Worm (Caenorhabditis elegans) whole organism, L2 larva: Measurements from ENCODE around the gene rab-14.

Experiments
- C34F6.9 ChIP-seq: fragments of 150-350 bp; optimal IDR thresholded peaks from 2 replicates; lab custom pipeline; 2014; ENCODE audit warnings: missing biosample characterization, missing genetic modification characterization
- F13H6.1 ChIP-seq: sonication (generic microtip); optimal IDR thresholded peaks from 2 replicates; lab custom pipeline; 2016; ENCODE audit warnings: missing genetic modification characterization, missing compliant biosample characterization
- R02D3.7 ChIP-seq: fragments of 150-350 bp; optimal IDR thresholded peaks from 2 replicates; lab custom pipeline; 2014; ENCODE audit warnings: missing biosample characterization, missing genetic modification characterization
- alr-1 ChIP-seq: fragments of 150-350 bp; optimal IDR thresholded peaks from 2 replicates; lab custom pipeline; 2014; ENCODE audit warnings: missing biosample characterization, missing genetic modification characterization
- aly-2 ChIP-seq: fragments of 150-350 bp; optimal IDR thresholded peaks from 2 replicates; lab custom pipeline; 2014; ENCODE audit warnings: missing biosample characterization, missing genetic modification characterization
- ama-1 ChIP-seq: fragments of 150-350 bp; optimal IDR thresholded peaks from 2 replicates; lab custom pipeline; 2018; ENCODE audit warnings: inconsistent platforms
- ceh-16 ChIP-seq: fragments of 150-350 bp; optimal IDR thresholded peaks from 2 replicates; lab custom pipeline; 2014; ENCODE audit warnings: missing biosample characterization, missing genetic modification characterization
- crh-2 ChIP-seq: sonication (generic microtip); optimal IDR thresholded peaks from 2 replicates; lab custom pipeline; 2017; ENCODE audit warnings: missing biosample characterization, missing genetic modification characterization
- lin-11 ChIP-seq: fragments of 150-350 bp; sonication (generic microtip); optimal IDR thresholded peaks from 2 replicates; lab custom pipeline; 2014; ENCODE audit warnings: missing biosample characterization, missing genetic modification characterization, inconsistent platforms, mixed read lengths
- lin-13 ChIP-seq: fragments of 150-350 bp; optimal IDR thresholded peaks from 2 replicates; lab custom pipeline; 2014; ENCODE audit warnings: missing biosample characterization, missing genetic modification reagents, missing genetic modification characterization
- lsy-2 ChIP-seq, 2 experiments: fragments of 150-350 bp in 1 of 2; sonication (generic microtip) in 1 of 2; optimal IDR thresholded peaks; 2 replicates each; lab custom pipeline; 2014 to 2017; ENCODE audit warnings: missing biosample characterization in 2 of 2, missing genetic modification characterization in 2 of 2
- mab-5 ChIP-seq: fragments of 150-350 bp; optimal IDR thresholded peaks from 2 replicates; lab custom pipeline; 2014; ENCODE audit warnings: missing biosample characterization, missing genetic modification characterization
- mdl-1 ChIP-seq, 2 experiments: fragments of 150-350 bp in 1 of 2; sonication (generic microtip) in 1 of 2; optimal IDR thresholded peaks; 2 replicates each; lab custom pipeline; 2017; ENCODE audit warnings: missing biosample characterization in 2 of 2, missing genetic modification characterization in 2 of 2
- nhr-10 ChIP-seq: sonication (generic microtip); optimal IDR thresholded peaks from 2 replicates; lab custom pipeline; 2017; ENCODE audit warnings: missing biosample characterization, missing genetic modification characterization
- nhr-12 ChIP-seq: fragments of 150-350 bp; optimal IDR thresholded peaks from 2 replicates; lab custom pipeline; 2014; ENCODE audit warnings: missing biosample characterization, missing genetic modification characterization
- nhr-129 ChIP-seq: fragments of 150-350 bp; optimal IDR thresholded peaks from 2 replicates; lab custom pipeline; 2014; ENCODE audit warnings: missing biosample characterization, missing genetic modification characterization
- nhr-21 ChIP-seq: fragments of 150-350 bp; optimal IDR thresholded peaks from 2 replicates; lab custom pipeline; 2014; ENCODE audit warnings: missing biosample characterization, missing genetic modification characterization
- nhr-25 ChIP-seq: fragments of 150-350 bp; sonication (generic microtip); optimal IDR thresholded peaks from 3 replicates; lab custom pipeline; 2014; ENCODE audit warnings: missing biosample characterization, missing genetic modification characterization
- nhr-6 ChIP-seq: fragments of 150-350 bp; optimal IDR thresholded peaks from 2 replicates; lab custom pipeline; 2014; ENCODE audit warnings: missing biosample characterization, missing genetic modification characterization
- nhr-77 ChIP-seq: fragments of 150-350 bp; optimal IDR thresholded peaks from 2 replicates; lab custom pipeline; 2014; ENCODE audit warnings: missing biosample characterization, missing genetic modification characterization
- skn-1 ChIP-seq: sonication (generic microtip); optimal IDR thresholded peaks from 2 replicates; lab custom pipeline; 2017; ENCODE audit warnings: missing biosample characterization, missing genetic modification characterization
- sma-3 ChIP-seq: sonication (generic microtip); optimal IDR thresholded peaks from 2 replicates; lab custom pipeline; 2016; ENCODE audit warnings: missing genetic modification reagents, missing genetic modification characterization, missing compliant biosample characterization
- sma-9 ChIP-seq, 2 experiments: fragments of 150-350 bp in 1 of 2; sonication (generic microtip) in 1 of 2; optimal IDR thresholded peaks; 2 replicates each; lab custom pipeline; 2014 to 2016; ENCODE audit warnings: missing genetic modification characterization in 2 of 2, mild to moderate bottlenecking in 1 of 2, missing biosample characterization in 1 of 2, missing compliant biosample characterization in 1 of 2, missing genetic modification reagents in 1 of 2, moderate library complexity in 1 of 2
- snpc-4 ChIP-seq: fragments of 150-350 bp; optimal IDR thresholded peaks from 2 replicates; lab custom pipeline; 2014; ENCODE audit warnings: missing biosample characterization, missing genetic modification characterization
- unc-39 ChIP-seq: fragments of 150-350 bp; optimal IDR thresholded peaks from 2 replicates; lab custom pipeline; 2014; ENCODE audit warnings: missing biosample characterization, missing genetic modification characterization
- unc-55 ChIP-seq: fragments of 150-350 bp; sonication (generic microtip); optimal IDR thresholded peaks from 3 replicates; lab custom pipeline; 2014; ENCODE audit warnings: missing biosample characterization, missing genetic modification reagents, missing genetic modification characterization
- unc-62 ChIP-seq: fragments of 150-350 bp; optimal IDR thresholded peaks from 2 replicates; lab custom pipeline; 2014; ENCODE audit warnings: missing biosample characterization, missing genetic modification reagents, missing genetic modification characterization
- ztf-1 ChIP-seq: fragments of 200-800 bp; sonication (Bioruptor generic); conservative IDR thresholded peaks from 2 replicates; pipeline ENCODE4 v1.3.6; 2022; ENCODE audit warnings: missing genetic modification characterization, missing compliant biosample characterization
- ztf-4 ChIP-seq: fragments of 150-350 bp; optimal IDR thresholded peaks from 2 replicates; lab custom pipeline; 2014; ENCODE audit warnings: missing biosample characterization, missing genetic modification characterization

Gene rab-14

DNA sequence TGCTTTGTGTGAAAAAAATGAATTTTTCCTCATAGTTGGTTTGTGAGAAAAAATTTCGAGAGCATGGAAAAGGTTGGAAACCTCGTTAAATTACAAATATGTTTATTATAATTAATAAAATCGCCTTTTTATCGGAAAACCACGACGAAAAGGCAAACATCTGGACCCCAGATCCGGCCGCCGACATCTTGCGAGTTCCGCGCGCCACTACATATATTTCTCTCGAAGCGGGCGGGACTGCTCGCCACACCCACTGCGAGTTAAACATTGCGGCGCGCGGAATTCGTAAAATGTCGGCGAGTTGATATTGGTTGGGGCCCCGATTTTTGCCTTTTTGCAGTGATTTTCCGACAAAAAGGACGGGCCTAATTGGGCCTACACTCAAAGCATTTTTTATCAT lies 47.0 kb downstream of the rab-14 start:
- TF ChIP-seq nhr-25 (tag; lab: Kevin White, UChicago) = no peak
- no peak for TF ChIP-seq nhr-10
- TF ChIP-seq alr-1 (tag; lab: Kevin White, UChicago) = no peak
- TF ChIP-seq snpc-4 (tag; lab: Kevin White, UChicago) = peak; percentile 70

- no peak for TF ChIP-seq mdl-1 (tag; optimal IDR thresholded peaks at IDR 0.05; lab: Kevin White, UChicago)
- no peak for TF ChIP-seq ama-1 (lab: Kevin White, UChicago)
- no peak for TF ChIP-seq nhr-25 (tag; lab: Kevin White, UChicago)
- no peak for TF ChIP-seq C34F6.9
- no peak for TF ChIP-seq nhr-12 (tag; lab: Kevin White, UChicago)
- TF ChIP-seq ztf-1 (GFP tag; lab: Robert Waterston, UW) = no peak
- no peak for TF ChIP-seq skn-1 (tag; lab: Kevin White, UChicago)
- no peak for TF ChIP-seq unc-39 (tag; lab: Kevin White, UChicago)
- no peak for TF ChIP-seq sma-3 (GFP tag; lab: Kevin White, UChicago)
- no peak for TF ChIP-seq sma-9 (GFP tag; optimal IDR thresholded peaks at IDR 0.05; lab: Kevin White, UChicago)
- TF ChIP-seq sma-9 (tag; optimal IDR thresholded peaks at IDR 0.05; lab: Kevin White, UChicago) = no peak
- TF ChIP-seq, all 48 proteins: peak for 0
Observed at ce11 chrX:15557849-15558248, 48.6 kb downstream of the rab-14 start, which contains the start of gene lron-3. lron-3 (minus strand) TSS chrX:15557949.

DNA sequence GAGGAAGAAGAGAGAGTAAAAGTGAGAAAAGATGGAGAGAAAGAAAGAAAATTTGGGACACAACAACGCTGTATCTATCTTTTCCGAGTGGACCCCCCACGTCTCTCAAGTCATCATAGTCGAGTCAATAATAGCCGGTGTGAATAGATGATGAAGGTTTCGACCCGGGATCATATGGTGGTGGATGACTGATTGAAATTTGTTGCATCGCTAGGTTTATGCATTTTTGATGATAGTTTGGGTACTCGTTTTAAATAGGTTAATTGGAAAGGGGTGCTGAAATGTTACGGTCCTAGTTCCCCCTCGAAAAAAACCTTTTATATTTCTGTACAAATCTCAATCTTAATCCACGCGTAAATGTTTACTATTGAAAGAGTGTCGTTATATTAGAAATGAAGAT lies 50.9 kb downstream of the rab-14 start:
- TF ChIP-seq nhr-129 (tag; lab: Kevin White, UChicago) (peak; percentile 1), ceh-16 (no peak), unc-55 (peak; percentile 27), nhr-6 (tag; lab: Kevin White, UChicago) (no peak)

ce11 chrX:15554910-15555309 lies 51.5 kb downstream of the rab-14 start:
- TF ChIP-seq C34F6.9 (no peak), R02D3.7 (tag; lab: Kevin White, UChicago) (no peak), nhr-6 (tag; lab: Kevin White, UChicago) (no peak), unc-62 (GFP tag; lab: Kevin White, UChicago) (no peak), ztf-4 (no peak), nhr-77 (tag; lab: Kevin White, UChicago) (no peak), sma-9 (GFP tag; optimal IDR thresholded peaks at IDR 0.05; lab: Kevin White, UChicago) (peak; percentile 19), sma-9 (tag; optimal IDR thresholded peaks at IDR 0.05; lab: Kevin White, UChicago) (no peak), mab-5 (tag; lab: Kevin White, UChicago) (peak; percentile 15), aly-2 (tag; lab: Kevin White, UChicago) (no peak), nhr-12 (tag; lab: Kevin White, UChicago) (no peak), alr-1 (tag; lab: Kevin White, UChicago) (no peak), skn-1 (tag; lab: Kevin White, UChicago) (no peak), unc-55 (peak; percentile 57), F13H6.1 (tag; lab: Kevin White, UChicago) (no peak), lin-11 (no peak), lsy-2 (tag; optimal IDR thresholded peaks at IDR 0.05; lab: Kevin White, UChicago) (peak in 1 of 2 experiments; percentile 21), crh-2 (tag; lab: Kevin White, UChicago) (peak; percentile 15), nhr-21 (tag; lab: Kevin White, UChicago) (no peak), lin-13 (GFP tag; lab: Kevin White, UChicago) (no peak)
